Worm (Caenorhabditis elegans) whole organism, late embryonic: ENCODE results near the gene F37A4.4.

ENCODE experiments used
- ama-1 ChIP-seq: fragments of 150-350 bp; optimal IDR thresholded peaks from 2 replicates; lab custom pipeline; 2014
- ceh-22 ChIP-seq: sonication (generic microtip); optimal IDR thresholded peaks from 2 replicates; lab custom pipeline; 2017; ENCODE audit warnings: missing biosample characterization, missing genetic modification characterization
- ceh-31 ChIP-seq: sonication (generic microtip); optimal IDR thresholded peaks from 2 replicates; lab custom pipeline; 2016; ENCODE audit warnings: missing genetic modification characterization, missing compliant biosample characterization
- ceh-34 ChIP-seq: sonication (generic microtip); optimal IDR thresholded peaks from 2 replicates; lab custom pipeline; 2016; ENCODE audit warnings: mild to moderate bottlenecking, missing genetic modification characterization, missing compliant biosample characterization
- ceh-45 ChIP-seq: fragments of 200-800 bp; sonication (Bioruptor generic); IDR thresholded peaks from 2 replicates; pipeline ENCODE4 v1.3.6; 2022; ENCODE audit warnings: missing genetic modification reagents, missing genetic modification characterization, missing compliant biosample characterization
- ceh-6 ChIP-seq: fragments of 200-800 bp; sonication (Bioruptor generic); optimal IDR thresholded peaks from 2 replicates; lab custom pipeline; 2018; ENCODE audit warnings: mild to moderate bottlenecking, missing genetic modification characterization, missing compliant biosample characterization
- elt-2 ChIP-seq: sonication (generic microtip); optimal IDR thresholded peaks from 2 replicates; lab custom pipeline; 2016; ENCODE audit warnings: missing genetic modification reagents, missing genetic modification characterization, missing compliant biosample characterization
- elt-4 ChIP-seq: sonication (generic microtip); optimal IDR thresholded peaks from 2 replicates; lab custom pipeline; 2016; ENCODE audit warnings: missing genetic modification characterization, missing compliant biosample characterization
- ets-4 ChIP-seq: sonication (generic microtip); optimal IDR thresholded peaks from 2 replicates; lab custom pipeline; 2016; ENCODE audit warnings: missing genetic modification characterization, missing compliant biosample characterization
- eyg-1 ChIP-seq: sonication (generic microtip); optimal IDR thresholded peaks from 2 replicates; lab custom pipeline; 2016; ENCODE audit warnings: missing genotype, missing genetic modification characterization, missing compliant biosample characterization
- fkh-10 ChIP-seq: fragments of 150-350 bp; optimal IDR thresholded peaks from 2 replicates; lab custom pipeline; 2014; ENCODE audit warnings: missing biosample characterization, missing genetic modification reagents, missing genetic modification characterization
- fkh-6 ChIP-seq: sonication (generic microtip); optimal IDR thresholded peaks from 2 replicates; lab custom pipeline; 2016; ENCODE audit warnings: missing genetic modification characterization, missing compliant biosample characterization
- gmeb-2 ChIP-seq: sonication (generic microtip); optimal IDR thresholded peaks from 2 replicates; lab custom pipeline; 2016; ENCODE audit warnings: missing genetic modification characterization, inconsistent platforms, missing compliant biosample characterization
- hlh-13 ChIP-seq: fragments of 200-800 bp; sonication (Bioruptor generic); optimal IDR thresholded peaks from 2 replicates; lab custom pipeline; 2018; ENCODE audit warnings: mild to moderate bottlenecking, missing genetic modification characterization, missing compliant biosample characterization
- hlh-15 ChIP-seq: sonication (generic microtip); optimal IDR thresholded peaks from 2 replicates; lab custom pipeline; 2016; ENCODE audit warnings: missing genetic modification characterization, missing compliant biosample characterization
- hlh-30 ChIP-seq: sonication (generic microtip); optimal IDR thresholded peaks from 2 replicates; lab custom pipeline; 2017; ENCODE audit warnings: antibody characterized with exemption, missing genetic modification characterization, missing compliant biosample characterization; ENCODE audit not compliant: insufficient read depth
- hlh-6 ChIP-seq: sonication (generic microtip); optimal IDR thresholded peaks from 2 replicates; lab custom pipeline; 2016; ENCODE audit warnings: missing genotype, missing genetic modification characterization, missing compliant biosample characterization
- mec-3 ChIP-seq: sonication (generic microtip); optimal IDR thresholded peaks from 2 replicates; lab custom pipeline; 2016; ENCODE audit warnings: borderline replicate concordance, missing genetic modification characterization, missing compliant biosample characterization
- nfya-1 ChIP-seq: sonication (generic microtip); optimal IDR thresholded peaks from 2 replicates; lab custom pipeline; 2017; ENCODE audit warnings: missing genetic modification characterization, mild to moderate bottlenecking, missing compliant biosample characterization, antibody characterized with exemption, moderate library complexity
- nhr-232 ChIP-seq: sonication (generic microtip); optimal IDR thresholded peaks from 2 replicates; lab custom pipeline; 2016; ENCODE audit warnings: missing genetic modification characterization, missing compliant biosample characterization
- npax-4 ChIP-seq: sonication (generic microtip); optimal IDR thresholded peaks from 2 replicates; lab custom pipeline; 2016; ENCODE audit warnings: missing genetic modification characterization, missing compliant biosample characterization
- odd-2 ChIP-seq: sonication (generic microtip); optimal IDR thresholded peaks from 2 replicates; lab custom pipeline; 2017; ENCODE audit warnings: antibody characterized with exemption, mild to moderate bottlenecking, missing genetic modification characterization, missing compliant biosample characterization
- pag-3 ChIP-seq: sonication (generic microtip); optimal IDR thresholded peaks from 2 replicates; lab custom pipeline; 2016; ENCODE audit warnings: missing compliant biosample characterization, missing genetic modification characterization, borderline replicate concordance
- pat-9 ChIP-seq: fragments of 200-800 bp; sonication (Bioruptor generic); optimal IDR thresholded peaks from 2 replicates; lab custom pipeline; 2018; ENCODE audit warnings: mild to moderate bottlenecking, missing genetic modification characterization, moderate library complexity, missing compliant biosample characterization
- pax-1 ChIP-seq: fragments of 150-350 bp; optimal IDR thresholded peaks from 2 replicates; lab custom pipeline; 2014; ENCODE audit warnings: missing biosample characterization, missing genetic modification characterization
- pha-4 ChIP-seq: fragments of 150-350 bp; optimal IDR thresholded peaks from 2 replicates; lab custom pipeline; 2018; ENCODE audit warnings: missing biosample characterization, missing genetic modification reagents, missing genetic modification characterization
- pqm-1 ChIP-seq: sonication (generic microtip); optimal IDR thresholded peaks from 2 replicates; lab custom pipeline; 2016; ENCODE audit warnings: missing genetic modification characterization, missing compliant biosample characterization
- pros-1 ChIP-seq: fragments of 150-350 bp; optimal IDR thresholded peaks from 2 replicates; lab custom pipeline; 2014; ENCODE audit warnings: missing biosample characterization, missing genetic modification reagents, missing genetic modification characterization
- ref-2 ChIP-seq: sonication (generic microtip); optimal IDR thresholded peaks from 2 replicates; lab custom pipeline; 2016; ENCODE audit warnings: missing genetic modification characterization, missing compliant biosample characterization
- rnt-1 ChIP-seq: sonication (generic microtip); optimal IDR thresholded peaks from 2 replicates; lab custom pipeline; 2016; ENCODE audit warnings: missing genetic modification characterization, missing compliant biosample characterization
- sox-4 ChIP-seq: sonication (generic microtip); optimal IDR thresholded peaks from 2 replicates; lab custom pipeline; 2017; ENCODE audit warnings: mild to moderate bottlenecking, missing genetic modification characterization, inconsistent platforms, missing compliant biosample characterization
- syd-9 ChIP-seq: sonication (generic microtip); optimal IDR thresholded peaks from 2 replicates; lab custom pipeline; 2016; ENCODE audit warnings: mild to moderate bottlenecking, missing genetic modification characterization, moderate library complexity, missing compliant biosample characterization
- tbx-2 ChIP-seq: sonication (generic microtip); optimal IDR thresholded peaks from 2 replicates; lab custom pipeline; 2016; ENCODE audit warnings: missing genetic modification characterization, missing compliant biosample characterization
- tbx-7 ChIP-seq: sonication (generic microtip); optimal IDR thresholded peaks from 2 replicates; lab custom pipeline; 2016; ENCODE audit warnings: missing genotype, missing genetic modification characterization, missing compliant biosample characterization
- unc-42 ChIP-seq: sonication (generic microtip); optimal IDR thresholded peaks from 2 replicates; lab custom pipeline; 2016; ENCODE audit warnings: missing genotype, missing genetic modification characterization, missing compliant biosample characterization

Gene F37A4.4

ce11 chrIII:6705515-6705914 lies 7.9 kb upstream of the F37A4.4 start, which contains the start of gene F37A4.6:
Gene F37A4.6, plus strand, starts transcription at chrIII:6705815.
- TF ChIP-seq rnt-1: no peak
- TF ChIP-seq nhr-232 (tag; lab: Kevin White, UChicago): no peak
- TF ChIP-seq ceh-45 (GFP tag; lab: Robert Waterston, UW): no peak
- TF ChIP-seq odd-2 (tag; lab: Kevin White, UChicago): no peak
- TF ChIP-seq syd-9 (tag; lab: Kevin White, UChicago): no peak
- TF ChIP-seq nfya-1 (tag; lab: Kevin White, UChicago): no peak
- no peak for TF ChIP-seq ref-2 (tag; lab: Kevin White, UChicago)
- TF ChIP-seq elt-4 (tag; lab: Kevin White, UChicago): no peak
- TF ChIP-seq pag-3 (tag; lab: Kevin White, UChicago): no peak
- no peak for TF ChIP-seq sox-4 (tag; lab: Kevin White, UChicago)
- TF ChIP-seq ceh-6 (GFP tag; lab: Kevin White, UChicago): no peak
- TF ChIP-seq npax-4: no peak
- TF ChIP-seq unc-42: no peak

DNA sequence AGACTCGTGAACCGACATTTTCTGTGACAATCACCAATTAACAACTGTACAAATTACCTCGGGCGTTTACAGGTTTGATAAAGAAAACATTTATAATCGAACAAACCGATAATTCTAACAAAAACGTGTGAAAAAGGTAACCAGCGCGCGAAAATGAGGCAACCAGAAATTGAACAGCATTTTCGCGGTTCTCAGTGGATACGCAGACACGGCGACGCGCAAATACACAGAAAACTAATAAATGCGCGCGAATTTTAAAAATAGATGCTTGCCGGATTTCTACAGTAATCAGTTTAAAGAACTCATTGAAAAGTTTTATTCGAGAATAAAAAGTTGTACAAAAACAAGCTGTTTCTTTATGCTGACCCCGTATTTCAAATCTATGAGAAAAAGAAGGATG lies 3.4 kb upstream of the F37A4.4 start, which contains the start of gene isw-1:
TSS of gene isw-1 (minus strand) at position 118 of the 400 bp plus-strand sequence.
- TF ChIP-seq hlh-6 (tag; lab: Kevin White, UChicago): no peak
- peak; percentile 10 for TF ChIP-seq nfya-1 (tag; lab: Kevin White, UChicago)
- no peak for TF ChIP-seq fkh-6 (tag; lab: Kevin White, UChicago)
- no peak for TF ChIP-seq nhr-232 (tag; lab: Kevin White, UChicago)
- peak; percentile 55 for TF ChIP-seq ref-2 (tag; lab: Kevin White, UChicago)
- no peak for TF ChIP-seq gmeb-2
- TF ChIP-seq tbx-2 (tag; lab: Kevin White, UChicago): peak; percentile 8
- TF ChIP-seq ceh-31: peak; percentile 29

DNA sequence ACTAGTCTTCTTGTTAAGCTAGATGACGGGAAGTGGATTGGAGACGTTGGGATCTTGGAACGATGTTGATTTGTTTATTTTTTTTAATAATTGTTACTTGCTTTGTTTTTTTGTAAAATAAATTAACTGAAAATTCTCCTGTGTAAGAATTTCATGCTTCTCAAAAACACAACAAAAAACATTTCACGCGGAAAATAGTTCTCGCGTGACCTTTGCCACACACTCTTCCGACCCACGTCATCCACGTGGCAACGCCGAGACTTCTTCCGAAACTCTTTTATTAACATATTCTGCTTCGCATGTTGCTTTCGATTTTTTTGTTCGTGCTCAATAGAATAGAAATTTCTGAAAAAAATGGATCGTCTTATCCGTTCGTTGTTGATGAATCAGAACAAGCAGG lies 1.8 kb upstream of the F37A4.4 start, which contains the start of gene F37A4.5:
TSS of gene F37A4.5 (plus strand) at position 301 of the 400 bp plus-strand sequence.
- TF ChIP-seq nfya-1 (tag; lab: Kevin White, UChicago) (no peak), ref-2 (tag; lab: Kevin White, UChicago) (no peak), fkh-10 (GFP tag; lab: Kevin White, UChicago) (no peak)

ce11 chrIII:6718270-6718669 lies 4.9 kb downstream of the F37A4.4 start, which contains the start of gene F37A4.3:
Gene F37A4.3, plus strand, starts transcription at chrIII:6718570.
- TF ChIP-seq pha-4 (tag; lab: Kevin White, UChicago) (no peak), elt-2 (no peak), eyg-1 (tag; lab: Kevin White, UChicago) (no peak), ama-1 (no peak), mec-3 (no peak)

DNA sequence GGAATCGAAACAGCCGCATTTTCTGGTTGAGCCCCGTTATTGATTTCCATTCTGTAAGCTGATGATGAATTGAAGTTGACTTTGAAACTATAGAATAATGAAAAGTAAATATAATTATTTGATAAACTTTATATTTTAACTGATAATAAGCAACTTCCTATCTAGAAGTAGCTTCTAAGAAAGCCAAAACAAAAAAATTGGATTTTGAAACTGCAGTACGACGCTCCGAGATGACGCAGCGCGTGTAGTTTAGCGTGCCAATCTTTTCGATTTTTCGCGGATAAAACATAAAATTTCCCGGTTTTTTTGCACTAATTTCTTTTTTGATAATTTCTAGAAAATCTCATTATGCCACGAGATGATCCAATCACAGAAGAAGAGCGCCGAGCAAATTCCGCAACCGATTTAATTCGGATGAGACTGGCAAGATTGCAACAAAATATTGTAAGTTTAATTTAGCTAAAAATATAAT lies 8.9 kb downstream of the F37A4.4 start, which contains the start of the genes bath-41 and F37A4.2:
TSS of gene bath-41 (minus strand) at position 51 of the 472 bp plus-strand sequence.
TSS of gene F37A4.2 (plus strand) at position 247 of the 472 bp plus-strand sequence.
- no peak for TF ChIP-seq tbx-2 (tag; lab: Kevin White, UChicago)
- TF ChIP-seq nfya-1 (tag; lab: Kevin White, UChicago): peak; percentile 21
- no peak for TF ChIP-seq ceh-22 (tag; lab: Kevin White, UChicago)

DNA sequence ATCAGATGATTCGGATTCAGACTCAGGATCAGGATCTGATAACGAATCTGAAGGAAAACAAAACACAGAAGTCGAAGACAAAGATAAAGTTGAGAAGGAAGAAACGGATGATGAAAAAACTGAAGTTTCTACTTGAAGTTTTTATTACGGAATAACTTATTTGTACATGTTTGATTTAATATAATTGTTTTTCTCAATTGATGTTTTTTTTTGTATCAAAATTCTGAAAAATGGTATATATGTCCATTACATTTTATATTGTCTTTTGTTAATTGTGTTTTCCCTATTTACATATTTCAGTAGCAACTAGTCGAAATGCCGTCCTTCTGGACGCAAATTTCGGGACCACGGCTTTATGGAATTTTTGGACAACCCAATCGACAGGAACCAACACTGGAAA lies 9.7 kb downstream of the F37A4.4 start, which contains the start of gene F37A4.1:
TSS of gene F37A4.1 (plus strand) at position 301 of the 400 bp plus-strand sequence.
- TF ChIP-seq ceh-34 (tag; lab: Kevin White, UChicago) (no peak), elt-4 (tag; lab: Kevin White, UChicago) (no peak), tbx-7 (tag; lab: Kevin White, UChicago) (no peak), pag-3 (tag; lab: Kevin White, UChicago) (no peak), hlh-6 (tag; lab: Kevin White, UChicago) (no peak), pat-9 (tag; lab: Kevin White, UChicago) (no peak), pqm-1 (tag; lab: Kevin White, UChicago) (no peak), hlh-13 (GFP tag; lab: Kevin White, UChicago) (no peak), hlh-15 (tag; lab: Kevin White, UChicago) (no peak), ets-4 (tag; lab: Kevin White, UChicago) (no peak), pax-1 (no peak), pros-1 (tag; lab: Kevin White, UChicago) (no peak), hlh-30 (tag; lab: Kevin White, UChicago) (no peak), ceh-31 (no peak)
